Fruit fly (Drosophila melanogaster) Kc167 (cell line): ENCODE data around the gene jim.

Experiments
- insv ChIP-seq: fragments of >200 bp; optimal IDR thresholded peaks from 3 replicates; lab custom pipeline; 2018; ENCODE audit warnings: missing external identifiers
- psq ChIP-seq: fragments of >200 bp; optimal IDR thresholded peaks from 2 replicates; lab custom pipeline; 2017; ENCODE audit warnings: missing external identifiers
- ttk ChIP-seq: sonication (Bioruptor generic); optimal IDR thresholded peaks from 2 replicates; lab custom pipeline; 2017; ENCODE audit warnings: missing external identifiers

DNA sequence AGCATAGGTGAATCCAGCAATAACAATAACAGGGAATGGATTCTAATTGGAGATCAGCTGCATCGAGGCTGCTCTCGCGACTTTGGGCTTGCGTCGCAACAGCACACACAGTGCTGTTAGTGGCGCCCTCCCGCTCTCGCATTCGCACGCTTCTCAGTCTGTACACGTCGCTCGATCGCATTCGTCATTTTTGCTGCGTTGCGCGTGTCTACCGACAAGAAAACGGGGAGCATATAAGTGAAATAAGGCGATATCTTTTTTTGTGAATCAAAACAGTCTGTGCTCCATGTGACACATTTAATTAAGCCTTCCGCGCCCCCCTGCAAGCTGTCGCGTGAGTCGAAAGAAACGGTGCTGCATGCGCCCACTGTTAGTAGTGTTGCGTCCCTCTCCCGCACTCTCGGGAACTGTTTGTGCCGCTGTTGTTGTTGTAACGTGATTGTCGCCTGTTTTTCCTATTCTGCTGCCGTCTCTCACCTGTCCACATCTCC lies 61.6 kb downstream of the jim start:
- TF ChIP-seq insv, result no peak
- no peak for TF ChIP-seq psq (lab: Kevin White, UChicago)
- TF ChIP-seq ttk (lab: Kevin White, UChicago), result no peak
